Worm (Caenorhabditis elegans) whole organism, early embryonic: ENCODE measurements around the gene trp-1.

Experiments
- ama-1 ChIP-seq: fragments of 150-350 bp; optimal IDR thresholded peaks from 2 replicates; lab custom pipeline; 2014
- flt-1 ChIP-seq: fragments of 200-800 bp; sonication (Bioruptor generic); IDR thresholded peaks from 2 replicates; pipeline ENCODE4 v1.3.6; 2022; ENCODE audit warnings: missing genetic modification characterization, missing compliant biosample characterization
- hmbx-1 ChIP-seq: sonication (generic microtip); optimal IDR thresholded peaks from 2 replicates; lab custom pipeline; 2016; ENCODE audit warnings: mild to moderate bottlenecking, missing genetic modification characterization, missing compliant biosample characterization

DNA sequence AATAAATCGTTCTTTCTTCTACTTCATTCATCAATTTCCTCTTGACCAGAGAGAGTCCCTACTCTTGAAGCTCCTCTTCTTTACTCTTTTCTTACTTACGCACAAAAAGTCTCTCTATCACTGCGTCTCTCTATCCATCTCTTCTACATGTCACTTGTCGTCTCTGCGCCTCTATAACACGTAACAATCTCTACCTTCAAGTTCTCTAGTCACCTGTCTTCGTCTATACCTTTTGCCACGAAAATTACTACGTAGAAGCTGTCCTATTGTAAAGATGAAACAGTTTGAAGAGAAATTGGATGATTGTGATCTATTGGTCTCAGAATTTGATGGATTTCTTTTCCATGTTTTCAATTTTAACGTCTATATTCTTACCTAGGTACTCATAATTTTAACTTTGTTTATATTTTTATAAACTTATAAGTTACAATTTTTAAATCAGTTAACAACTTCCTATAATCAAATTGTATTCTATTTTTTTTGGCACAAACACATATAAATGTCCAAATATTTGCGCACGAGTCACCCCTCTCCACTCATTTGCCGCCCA lies 22.0 kb downstream of the trp-1 start, which contains the start of gene C02D5.2:
- TF ChIP-seq hmbx-1 (tag; lab: Kevin White, UChicago) (no peak), flt-1 (no peak), ama-1 (lab: Kevin White, UChicago) (no peak)
